Fruit fly (Drosophila melanogaster) whole organism, embryonic: Measurements from ENCODE around the gene Acp1.
A peak's percentile ranks its signal among the peaks of the same experiment; 100 is the strongest.

Experiments used
- CG17612 ChIP-seq: fragments of 200-800 bp; sonication (Bioruptor generic); IDR thresholded peaks from 2 replicates; pipeline ENCODE4 v1.3.6; 2022; ENCODE audit warnings: missing biosample characterization, missing genetic modification characterization
- CG3163 ChIP-seq: fragments of 200-800 bp; sonication (Bioruptor generic); optimal IDR thresholded peaks from 3 replicates; lab custom pipeline; 2016; ENCODE audit warnings: missing biosample characterization, missing genetic modification characterization
- CG7556 ChIP-seq: fragments of 200-800 bp; sonication (Bioruptor generic); optimal IDR thresholded peaks from 2 replicates; lab custom pipeline; 2017; ENCODE audit warnings: missing biosample characterization, mild to moderate bottlenecking, missing genetic modification characterization
- D19A ChIP-seq: fragments of 200-800 bp; optimal IDR thresholded peaks from 3 replicates; lab custom pipeline; 2019; ENCODE audit warnings: missing biosample characterization, mild to moderate bottlenecking, missing genetic modification characterization, moderate library complexity
- Doc2 ChIP-seq: fragments of 200-800 bp; sonication (Bioruptor generic); IDR thresholded peaks from 2 replicates; pipeline ENCODE4 v1.3.6; 2022; ENCODE audit warnings: missing biosample characterization, missing genetic modification characterization
- E2f1 ChIP-seq: fragments of 200-800 bp; sonication (Bioruptor generic); IDR thresholded peaks from 2 replicates; pipeline ENCODE4 v1.3.6; 2022; ENCODE audit warnings: missing biosample characterization, missing genetic modification characterization
- E2f2 ChIP-seq: fragments of 200-800 bp; sonication (Bioruptor generic); IDR thresholded peaks from 2 replicates; pipeline ENCODE4 v1.3.6; 2022; ENCODE audit warnings: missing biosample characterization, missing genetic modification characterization
- Sox102F ChIP-seq: fragments of 200-800 bp; sonication (Bioruptor generic); optimal IDR thresholded peaks from 2 replicates; lab custom pipeline; 2018; ENCODE audit warnings: missing biosample characterization, mild to moderate bottlenecking, missing genetic modification characterization, moderate library complexity
- chif ChIP-seq, 2 experiments: fragments of 200-800 bp; sonication (Bioruptor generic); optimal IDR thresholded peaks; 3 replicates each; lab custom pipeline; 2016; ENCODE audit warnings: missing biosample characterization in 2 of 2, missing genetic modification characterization in 2 of 2
- exex ChIP-seq: fragments of 200-800 bp; sonication (Bioruptor generic); optimal IDR thresholded peaks from 4 replicates; lab custom pipeline; 2018; ENCODE audit warnings: missing biosample characterization, mild to moderate bottlenecking, missing genetic modification characterization, moderate library complexity
- fu2 ChIP-seq: fragments of 200-800 bp; sonication (Bioruptor generic); optimal IDR thresholded peaks from 2 replicates; lab custom pipeline; 2016; ENCODE audit warnings: missing biosample characterization, missing genetic modification characterization
- lov ChIP-seq, 2 experiments: fragments of 200-800 bp in 1 of 2; fragments of >200 bp in 1 of 2; sonication (Bioruptor generic) in 1 of 2; IDR thresholded peaks in 1 of 2; optimal IDR thresholded peaks in 1 of 2; 2 replicates in 1 of 2; 3 replicates in 1 of 2; pipeline versions ENCODE4 v1.3.6 to Lab custom; 2017 to 2022; ENCODE audit warnings: missing biosample characterization in 1 of 2, missing genetic modification characterization in 1 of 2
- maf-S ChIP-seq: fragments of 200-800 bp; sonication (Bioruptor generic); optimal IDR thresholded peaks from 2 replicates; lab custom pipeline; 2016; ENCODE audit warnings: missing biosample characterization, missing genetic modification characterization
- ro ChIP-seq: fragments of 200-800 bp; sonication (Bioruptor generic); IDR thresholded peaks from 2 replicates; pipeline ENCODE4 v1.3.6; 2022; ENCODE audit warnings: missing biosample characterization, missing genetic modification characterization
- row ChIP-seq: fragments of 200-800 bp; sonication (Bioruptor generic); IDR thresholded peaks from 3 replicates; pipeline ENCODE4 v1.3.6; 2022; ENCODE audit warnings: missing biosample characterization, missing genetic modification characterization
- shn ChIP-seq: fragments of 200-800 bp; sonication (Bioruptor generic); optimal IDR thresholded peaks from 3 replicates; lab custom pipeline; 2016; ENCODE audit warnings: missing biosample characterization, missing genetic modification characterization

The Acp1 gene

dm6 chr2L:7692583-7693080 is 48.7 kb downstream of the Acp1 start, which contains the start of the genes CG7025 and CG43235:
CG7025 (minus strand) TSS chr2L:7692683.
CG43235 (plus strand) TSS chr2L:7693030.
- no peak for TF ChIP-seq shn (GFP tag; lab: Kevin White, UChicago)
- peak; percentile 32 for TF ChIP-seq exex (tag; lab: Kevin White, UChicago)
- TF ChIP-seq Doc2 (GFP tag; lab: Robert Waterston, UW), result no peak
- TF ChIP-seq CG3163, result no peak
- no peak for TF ChIP-seq CG7556
- no peak for TF ChIP-seq D19A (tag; lab: Kevin White, UChicago)
- TF ChIP-seq, all 482 proteins: peak for 1

dm6 chr2L:7690961-7691360 is 50.4 kb downstream of the Acp1 start, which contains the start of gene CG18585:
CG18585 (minus strand) TSS chr2L:7691061.
- no peak for TF ChIP-seq ro
- TF ChIP-seq fu2 (GFP tag; lab: Kevin White, UChicago), result no peak
- TF ChIP-seq maf-S (GFP tag; lab: Kevin White, UChicago), result no peak
- no peak for TF ChIP-seq row (GFP tag; lab: Robert Waterston, UW)
- no peak for TF ChIP-seq chif (GFP tag; optimal IDR thresholded peaks at IDR 0.05; lab: Kevin White, UChicago)
- no peak for TF ChIP-seq CG17612 (GFP tag; lab: Robert Waterston, UW)
- TF ChIP-seq lov (optimal IDR thresholded peaks at IDR 0.05; lab: Kevin White, UChicago), result no peak
- no peak for TF ChIP-seq lov (GFP tag; IDR thresholded peaks at IDR 0.05; lab: Robert Waterston, UW)
- no peak for TF ChIP-seq E2f2 (GFP tag; lab: Robert Waterston, UW)
- TF ChIP-seq Sox102F, result no peak
- TF ChIP-seq E2f1 (GFP tag; lab: Robert Waterston, UW), result no peak
